Worm (Caenorhabditis elegans): ENCODE data around the gene col-158.

Gene col-158

ce11 chrV:11803518-11803994, 25.8 kb upstream of the col-158 start:
- peak; percentile 45 for TF ChIP-seq nhr-25 (tag; optimal IDR thresholded peaks at IDR 0.05)
- peak; percentile 63 for TF ChIP-seq sma-3 (GFP tag; optimal IDR thresholded peaks at IDR 0.05)
- no peak for TF ChIP-seq alr-1 (tag; optimal IDR thresholded peaks at IDR 0.05)
- no peak for TF ChIP-seq skn-1 (tag; optimal IDR thresholded peaks at IDR 0.05)
- TF ChIP-seq lsy-2 (tag; optimal IDR thresholded peaks at IDR 0.05) = peak in 1 of 2 experiments; percentile 14
- TF ChIP-seq sma-9 (GFP tag; optimal IDR thresholded peaks at IDR 0.05) = peak; percentile 88
- TF ChIP-seq sma-9 (tag; optimal IDR thresholded peaks at IDR 0.05) = no peak
- TF ChIP-seq nhr-129 (tag; optimal IDR thresholded peaks at IDR 0.05) = peak; percentile 68
- no peak for TF ChIP-seq mdl-1 (tag; optimal IDR thresholded peaks at IDR 0.05)
- no peak for TF ChIP-seq lin-39 (tag; optimal IDR thresholded peaks at IDR 0.05)
- no peak for TF ChIP-seq nhr-21 (tag; optimal IDR thresholded peaks at IDR 0.05)
- TF ChIP-seq blmp-1 (tag; optimal IDR thresholded peaks at IDR 0.05; ENCODE audit: insufficient read depth) = peak; percentile 72

ce11 chrV:11809935-11810334, 19.4 kb upstream of the col-158 start:
- peak; percentile 18 for TF ChIP-seq crh-2 (tag; optimal IDR thresholded peaks at IDR 0.05)
- no peak for TF ChIP-seq sma-3 (GFP tag; optimal IDR thresholded peaks at IDR 0.05)
- TF ChIP-seq fos-1 (tag; optimal IDR thresholded peaks at IDR 0.05) = no peak
- TF ChIP-seq C34F6.9 (tag; optimal IDR thresholded peaks at IDR 0.05) = peak; percentile 3

ce11 chrV:11811921-11812320, 17.5 kb upstream of the col-158 start, which contains the start of gene D2023.3:
Gene D2023.3, minus strand, starts transcription at chrV:11812021.
- no peak for TF ChIP-seq blmp-1 (tag; optimal IDR thresholded peaks at IDR 0.05; ENCODE audit: insufficient read depth)

ce11 chrV:11815566-11815965, 13.8 kb upstream of the col-158 start:
- TF ChIP-seq snpc-4 (tag; optimal IDR thresholded peaks at IDR 0.05) (no peak), ama-1 (optimal IDR thresholded peaks at IDR 0.05) (no peak), mab-5 (tag; optimal IDR thresholded peaks at IDR 0.05) (no peak), dmd-4 (tag; optimal IDR thresholded peaks at IDR 0.05) (no peak), nhr-11 (tag; optimal IDR thresholded peaks at IDR 0.05) (no peak), fos-1 (tag; optimal IDR thresholded peaks at IDR 0.05) (no peak), skn-1 (tag; optimal IDR thresholded peaks at IDR 0.05) (no peak), lin-11 (tag; optimal IDR thresholded peaks at IDR 0.05) (no peak), sma-3 (GFP tag; optimal IDR thresholded peaks at IDR 0.05) (no peak), nhr-23 (tag; optimal IDR thresholded peaks at IDR 0.05) (no peak), mbf-1 (tag; optimal IDR thresholded peaks at IDR 0.05) (no peak)

- TF ChIP-seq ama-1 (optimal IDR thresholded peaks at IDR 0.05) (peak; percentile 1), F13H6.1 (tag; optimal IDR thresholded peaks at IDR 0.05) (no peak), nhr-21 (tag; optimal IDR thresholded peaks at IDR 0.05) (peak; percentile 27), lsy-2 (tag; optimal IDR thresholded peaks at IDR 0.05) (peak in 1 of 2 experiments; percentile 16), blmp-1 (tag; optimal IDR thresholded peaks at IDR 0.05; ENCODE audit: insufficient read depth) (no peak), lin-11 (tag; optimal IDR thresholded peaks at IDR 0.05) (no peak), nhr-25 (tag; optimal IDR thresholded peaks at IDR 0.05) (peak; percentile 44), ztf-4 (tag; optimal IDR thresholded peaks at IDR 0.05) (peak; percentile 36), nhr-23 (tag; optimal IDR thresholded peaks at IDR 0.05) (no peak), nhr-10 (tag; optimal IDR thresholded peaks at IDR 0.05) (no peak), unc-62 (GFP tag; optimal IDR thresholded peaks at IDR 0.05) (no peak)
Observed at ce11 chrV:11817263-11817726, 12.1 kb upstream of the col-158 start.

- TF ChIP-seq snpc-4 (tag; optimal IDR thresholded peaks at IDR 0.05) (no peak), nhr-25 (tag; optimal IDR thresholded peaks at IDR 0.05) (no peak), nhr-23 (tag; optimal IDR thresholded peaks at IDR 0.05) (no peak), aly-2 (tag; optimal IDR thresholded peaks at IDR 0.05) (no peak), peb-1 (tag; optimal IDR thresholded peaks at IDR 0.05) (no peak), sem-4 (tag; optimal IDR thresholded peaks at IDR 0.05) (no peak), ceh-82 (tag; optimal IDR thresholded peaks at IDR 0.05) (no peak), zag-1 (tag; optimal IDR thresholded peaks at IDR 0.05) (no peak), mdl-1 (tag; optimal IDR thresholded peaks at IDR 0.05) (no peak), lsy-2 (tag; optimal IDR thresholded peaks at IDR 0.05) (no peak), nhr-129 (tag; optimal IDR thresholded peaks at IDR 0.05) (no peak), ama-1 (optimal IDR thresholded peaks at IDR 0.05) (no peak), lin-11 (tag; optimal IDR thresholded peaks at IDR 0.05) (no peak), ztf-1 (GFP tag; conservative IDR thresholded peaks at IDR 0.05) (no peak), fos-1 (tag; optimal IDR thresholded peaks at IDR 0.05) (no peak), C34F6.9 (tag; optimal IDR thresholded peaks at IDR 0.05) (no peak), nhr-21 (tag; optimal IDR thresholded peaks at IDR 0.05) (no peak), nhr-11 (tag; optimal IDR thresholded peaks at IDR 0.05) (no peak)
Observed at ce11 chrV:11818064-11818463, 11.3 kb upstream of the col-158 start.

Measured in whole organism, L2 larva.